Fruit fly (Drosophila melanogaster): ENCODE results near the gene Pi4KIIalpha.

The Pi4KIIalpha gene

DNA sequence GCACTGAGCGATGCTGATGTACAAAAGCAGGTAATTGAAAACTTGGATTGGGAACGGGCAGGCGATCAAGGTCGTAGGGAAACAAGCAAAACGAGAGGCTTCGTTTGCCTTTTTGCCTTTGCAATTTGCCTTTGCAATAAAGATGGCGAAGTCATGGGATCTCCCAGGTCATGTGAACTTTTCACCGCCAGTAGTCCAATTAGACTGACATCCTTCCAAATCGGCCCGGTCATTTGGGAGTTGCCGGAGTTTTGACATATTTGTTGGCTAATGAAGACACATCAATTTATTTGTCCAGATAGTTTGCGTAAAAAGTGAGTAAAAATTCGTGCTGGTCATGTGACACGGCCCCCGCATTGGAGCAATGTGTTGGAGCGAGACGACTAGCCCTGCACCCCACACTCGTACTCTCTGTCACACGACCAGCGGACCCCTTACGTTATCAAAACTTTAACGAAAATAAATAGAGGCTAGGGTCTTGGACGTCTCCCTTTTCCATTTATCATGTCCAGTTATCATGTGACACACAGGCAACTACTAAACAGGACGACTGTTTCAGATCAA is 28.6 kb upstream of the Pi4KIIalpha start:
- TF ChIP-seq insv (optimal IDR thresholded peaks at IDR 0.05): no peak
- no peak for TF ChIP-seq h (optimal IDR thresholded peaks at IDR 0.05)
- TF ChIP-seq Myc (optimal IDR thresholded peaks at IDR 0.05): no peak
- no peak for TF ChIP-seq ttk (optimal IDR thresholded peaks at IDR 0.05)
- TF ChIP-seq Sin3A (optimal IDR thresholded peaks at IDR 0.05): no peak
- no peak for TF ChIP-seq psq (optimal IDR thresholded peaks at IDR 0.05)

DNA sequence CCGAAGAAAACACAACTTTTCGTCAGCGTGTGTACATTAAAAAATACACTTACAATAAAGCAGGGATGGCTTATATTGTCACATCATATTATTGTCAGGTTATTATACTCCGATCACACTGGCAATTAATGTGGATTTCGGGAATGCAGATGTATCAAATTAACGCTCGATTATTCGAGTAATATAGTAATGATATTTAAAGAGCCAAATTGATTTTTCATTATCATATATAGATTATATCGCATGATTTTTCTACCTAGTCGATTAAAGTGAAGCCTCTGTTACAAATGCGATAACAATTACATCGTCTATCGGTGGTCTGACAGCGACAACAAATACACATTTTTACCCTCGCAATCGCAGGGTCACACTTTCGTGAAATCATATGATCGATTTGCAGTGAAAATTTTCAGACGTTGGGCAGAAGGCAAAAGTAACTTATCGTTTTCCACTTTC is 28.0 kb upstream of the Pi4KIIalpha start, which contains the start of the genes noi and Vha26:
Gene noi, minus strand, starts transcription at position 62 of the 456 bp plus-strand sequence.
Gene Vha26, plus strand, starts transcription at position 366 of the 456 bp plus-strand sequence.
- no peak for TF ChIP-seq insv (optimal IDR thresholded peaks at IDR 0.05)
- TF ChIP-seq Myc (optimal IDR thresholded peaks at IDR 0.05): no peak
- TF ChIP-seq Sin3A (optimal IDR thresholded peaks at IDR 0.05): no peak
- TF ChIP-seq h (optimal IDR thresholded peaks at IDR 0.05): no peak
- no peak for TF ChIP-seq psq (optimal IDR thresholded peaks at IDR 0.05)
- TF ChIP-seq ttk (optimal IDR thresholded peaks at IDR 0.05): no peak

DNA sequence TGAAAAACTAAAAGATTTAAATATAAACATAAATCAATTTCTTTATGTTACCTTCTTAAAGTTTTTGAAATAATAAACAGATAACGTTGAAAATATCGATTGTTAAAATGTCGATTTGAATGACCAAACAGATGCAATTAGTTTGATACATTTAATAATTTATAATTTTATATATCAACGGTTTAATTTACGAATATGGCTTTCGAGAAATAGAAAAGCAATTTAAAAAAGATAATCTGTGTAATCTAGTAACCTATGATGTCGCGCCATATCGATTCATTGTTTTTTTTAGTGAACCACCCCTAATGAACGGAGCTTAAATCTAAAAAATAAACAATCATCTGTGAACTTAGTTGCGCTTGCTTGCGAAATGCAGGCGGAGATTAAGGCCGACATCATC is 25.1 kb upstream of the Pi4KIIalpha start, which contains the start of gene PolZ2:
Gene PolZ2, plus strand, starts transcription at position 301 of the 400 bp plus-strand sequence.
- no peak for TF ChIP-seq insv (optimal IDR thresholded peaks at IDR 0.05)
- TF ChIP-seq ttk (optimal IDR thresholded peaks at IDR 0.05): no peak
- TF ChIP-seq Sin3A (optimal IDR thresholded peaks at IDR 0.05): no peak
- TF ChIP-seq Myc (optimal IDR thresholded peaks at IDR 0.05): no peak
- TF ChIP-seq h (optimal IDR thresholded peaks at IDR 0.05): no peak
- TF ChIP-seq psq (optimal IDR thresholded peaks at IDR 0.05): no peak

DNA sequence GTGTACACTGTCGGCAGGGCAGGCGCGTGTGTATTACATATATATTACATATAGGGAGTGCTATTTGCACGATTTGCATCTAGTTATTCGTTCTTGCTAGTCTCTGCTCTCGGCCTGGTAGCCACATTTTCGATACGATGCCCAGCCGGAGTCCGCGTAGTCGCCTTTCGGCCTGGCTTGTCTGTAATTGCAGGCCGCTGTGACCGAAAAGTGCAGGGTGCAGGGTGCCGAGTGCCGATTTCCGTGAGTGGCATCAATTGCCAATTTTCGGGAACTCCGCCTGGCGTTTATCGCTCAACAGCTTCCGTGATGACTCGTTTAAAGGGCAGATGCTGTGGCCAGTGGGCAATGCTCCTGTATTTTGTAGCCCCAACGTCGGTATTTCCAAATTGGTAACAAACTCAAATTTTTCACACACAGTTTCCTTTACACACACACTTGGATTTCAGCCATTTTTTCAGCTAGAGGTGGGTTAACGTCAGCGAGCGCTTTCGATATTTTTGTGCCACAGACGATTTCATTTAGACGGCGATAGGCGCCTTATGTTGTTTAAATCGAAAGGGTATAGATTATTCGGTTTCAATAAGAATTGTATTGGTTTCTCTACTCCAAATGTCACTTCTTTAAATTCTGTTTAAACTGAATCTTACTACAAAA is 24.5 kb upstream of the Pi4KIIalpha start, which contains the start of gene CG2926:
Gene CG2926, minus strand, starts transcription at position 518 of the 657 bp plus-strand sequence.
- TF ChIP-seq Myc (optimal IDR thresholded peaks at IDR 0.05): no peak
- no peak for TF ChIP-seq h (optimal IDR thresholded peaks at IDR 0.05)
- TF ChIP-seq ttk (optimal IDR thresholded peaks at IDR 0.05): no peak
- TF ChIP-seq insv (optimal IDR thresholded peaks at IDR 0.05): no peak
- no peak for TF ChIP-seq Sin3A (optimal IDR thresholded peaks at IDR 0.05)
- no peak for TF ChIP-seq psq (optimal IDR thresholded peaks at IDR 0.05)

DNA sequence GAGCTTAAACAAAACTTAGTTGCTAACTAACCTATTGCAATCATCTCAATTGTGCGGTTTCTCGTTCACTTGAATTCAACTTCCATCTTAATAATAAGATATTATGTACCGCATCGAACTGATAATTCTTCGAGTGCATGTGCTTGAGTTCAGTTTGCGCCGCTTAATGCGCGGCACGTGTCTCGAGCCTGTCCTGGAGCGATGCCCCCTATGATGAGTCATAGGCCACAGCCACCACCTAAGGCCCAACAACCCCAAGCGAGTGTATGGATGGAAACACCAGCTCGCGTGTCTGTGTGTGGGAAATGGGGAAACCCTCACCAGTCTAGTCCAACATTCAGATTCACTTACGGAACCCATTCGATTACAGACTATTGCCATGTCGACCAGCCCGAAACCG is 10.4 kb upstream of the Pi4KIIalpha start:
- TF ChIP-seq h (optimal IDR thresholded peaks at IDR 0.05) (no peak), ttk (optimal IDR thresholded peaks at IDR 0.05) (no peak), insv (optimal IDR thresholded peaks at IDR 0.05) (no peak)

DNA sequence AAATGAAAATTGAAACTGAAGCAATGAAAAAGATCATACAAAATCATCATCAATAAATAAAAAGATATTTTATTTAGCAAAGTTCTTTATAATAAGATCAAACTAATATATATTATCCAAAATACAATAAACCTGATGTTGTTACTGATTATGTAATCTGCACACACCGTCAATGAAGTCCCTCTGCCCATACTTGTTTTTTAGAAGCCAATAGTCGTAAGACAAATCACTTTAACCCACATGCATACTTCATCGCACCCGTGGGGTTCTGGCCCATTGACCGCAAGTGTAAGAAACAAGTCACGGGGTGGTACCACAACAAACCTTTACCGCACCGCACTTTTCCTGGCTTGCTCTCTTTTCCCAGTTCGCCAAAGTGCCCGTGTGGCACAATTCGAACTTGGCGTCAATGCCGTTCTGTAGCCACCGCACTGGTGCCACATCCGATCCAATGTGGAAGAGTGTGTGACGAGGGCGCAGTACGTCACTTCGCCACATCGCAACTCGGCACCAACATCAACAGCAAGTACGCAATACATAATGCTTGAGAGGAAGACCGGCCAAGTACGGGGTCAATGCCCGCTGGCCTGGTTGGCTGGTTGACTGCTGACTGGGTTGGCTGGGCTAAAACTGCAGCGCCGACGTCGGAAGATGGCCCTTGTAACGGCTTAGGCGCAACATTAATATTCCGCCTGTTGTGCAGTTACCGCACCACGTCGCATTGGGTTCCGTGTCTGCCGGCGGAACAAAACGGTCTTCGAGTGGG is 9.6 kb upstream of the Pi4KIIalpha start:
- TF ChIP-seq psq (optimal IDR thresholded peaks at IDR 0.05) (no peak), insv (optimal IDR thresholded peaks at IDR 0.05) (no peak), h (optimal IDR thresholded peaks at IDR 0.05) (no peak), Sin3A (optimal IDR thresholded peaks at IDR 0.05) (no peak), Myc (optimal IDR thresholded peaks at IDR 0.05) (no peak), ttk (optimal IDR thresholded peaks at IDR 0.05) (no peak)

DNA sequence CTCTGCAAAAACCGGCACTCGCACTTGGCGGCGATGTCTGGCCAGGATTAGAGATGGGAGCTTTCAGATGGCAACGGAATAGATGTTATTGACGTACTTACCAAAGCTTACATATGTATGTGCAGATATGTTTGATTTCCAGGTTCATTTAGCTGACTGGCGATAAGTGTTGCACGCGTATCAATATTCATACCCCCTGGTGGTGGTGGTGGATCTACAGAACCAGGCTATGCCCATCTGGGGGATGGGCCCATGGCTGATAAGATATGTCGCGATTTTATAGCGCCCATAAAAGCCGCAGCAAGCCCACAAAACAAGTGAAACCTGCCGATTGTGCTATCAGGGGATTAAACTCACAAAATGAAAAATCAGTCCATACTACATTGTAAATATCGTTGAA is 8.3 kb upstream of the Pi4KIIalpha start:
- no peak for TF ChIP-seq insv (optimal IDR thresholded peaks at IDR 0.05)
- no peak for TF ChIP-seq psq (optimal IDR thresholded peaks at IDR 0.05)
- no peak for TF ChIP-seq h (optimal IDR thresholded peaks at IDR 0.05)
- no peak for TF ChIP-seq ttk (optimal IDR thresholded peaks at IDR 0.05)

DNA sequence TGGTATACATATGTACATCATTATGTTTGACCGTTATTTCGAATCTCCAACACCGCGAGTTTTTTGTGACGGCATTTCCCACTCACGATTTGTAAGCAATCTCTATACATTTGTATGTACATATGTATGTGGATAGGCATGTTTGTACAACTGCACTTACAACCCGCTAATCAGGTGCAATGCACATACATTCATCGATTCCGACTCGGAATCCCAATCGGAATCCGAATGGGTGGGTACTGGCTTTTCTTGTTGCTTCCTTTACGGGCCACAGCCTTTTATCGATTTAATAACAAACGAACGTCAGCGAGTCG is 7.9 kb upstream of the Pi4KIIalpha start:
- TF ChIP-seq Myc (optimal IDR thresholded peaks at IDR 0.05) (no peak), Sin3A (optimal IDR thresholded peaks at IDR 0.05) (no peak), ttk (optimal IDR thresholded peaks at IDR 0.05) (no peak), psq (optimal IDR thresholded peaks at IDR 0.05) (no peak), insv (optimal IDR thresholded peaks at IDR 0.05) (no peak), h (optimal IDR thresholded peaks at IDR 0.05) (no peak)

DNA sequence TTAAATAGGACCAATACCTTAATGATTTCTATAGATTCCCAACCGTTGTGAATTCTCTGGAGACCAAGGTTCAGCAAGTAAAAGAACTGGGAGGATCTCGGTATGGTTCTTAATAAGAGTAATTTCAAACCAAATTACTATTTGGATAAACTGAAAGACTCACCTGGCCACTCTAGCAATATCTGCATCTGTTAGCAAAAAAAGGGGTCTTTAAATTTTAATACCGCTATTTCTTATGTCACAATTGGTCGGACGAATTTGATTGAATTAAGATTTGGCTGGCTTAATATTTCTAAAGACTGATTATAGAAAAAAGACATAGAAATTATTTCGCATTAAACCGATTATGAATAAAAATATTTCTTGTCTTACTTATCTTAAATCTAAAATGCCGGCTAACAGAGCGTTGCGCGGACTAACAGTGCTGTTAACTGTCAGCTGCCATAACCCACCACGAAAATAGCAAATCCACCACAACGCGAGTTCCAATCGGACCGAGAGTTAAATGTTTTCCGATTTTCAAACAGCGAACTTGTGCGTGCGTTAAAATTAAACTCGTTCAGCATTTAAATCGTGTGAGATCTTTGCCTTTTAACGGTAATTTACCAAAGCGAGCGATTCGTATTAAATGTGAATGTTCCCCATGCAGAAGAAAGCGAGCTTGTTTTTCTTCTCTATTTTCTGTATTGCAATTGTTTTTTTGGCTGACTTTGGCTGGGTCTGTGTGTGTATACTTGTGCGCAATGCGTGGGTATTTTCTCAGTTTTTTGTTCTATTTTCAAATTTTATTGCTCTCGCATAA is 7.4 kb upstream of the Pi4KIIalpha start, which contains the start of gene CRMP:
Gene CRMP, plus strand, starts transcription at position 474 of the 802 bp plus-strand sequence.
- TF ChIP-seq psq (optimal IDR thresholded peaks at IDR 0.05): no peak
- TF ChIP-seq Sin3A (optimal IDR thresholded peaks at IDR 0.05): no peak
- no peak for TF ChIP-seq Myc (optimal IDR thresholded peaks at IDR 0.05)
- no peak for TF ChIP-seq h (optimal IDR thresholded peaks at IDR 0.05)
- TF ChIP-seq ttk (optimal IDR thresholded peaks at IDR 0.05): no peak
- TF ChIP-seq insv (optimal IDR thresholded peaks at IDR 0.05): no peak

DNA sequence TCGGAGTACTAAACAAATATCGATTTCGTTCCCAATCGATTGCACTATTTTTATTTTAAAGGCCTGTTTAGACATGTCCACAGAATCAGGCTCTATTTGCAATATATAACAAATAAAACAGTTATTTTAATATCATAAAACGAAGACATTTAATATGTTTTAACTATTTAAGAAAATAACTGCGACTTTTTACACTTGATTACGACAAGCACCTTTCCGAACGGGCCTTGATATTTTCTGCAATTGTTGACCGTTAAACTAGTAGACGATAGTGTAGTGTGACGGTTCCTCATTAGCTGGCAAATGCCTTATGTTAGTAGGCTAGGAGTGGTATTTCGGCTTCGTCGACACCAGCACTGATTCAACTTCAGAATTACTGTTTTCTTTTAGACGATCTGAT is 5.1 kb upstream of the Pi4KIIalpha start, which contains the start of the genes CG2931 and Rheb:
Gene CG2931, minus strand, starts transcription at position 26 of the 400 bp plus-strand sequence.
Gene Rheb, plus strand, starts transcription at position 332 of the 400 bp plus-strand sequence.
- no peak for TF ChIP-seq insv (optimal IDR thresholded peaks at IDR 0.05)

DNA sequence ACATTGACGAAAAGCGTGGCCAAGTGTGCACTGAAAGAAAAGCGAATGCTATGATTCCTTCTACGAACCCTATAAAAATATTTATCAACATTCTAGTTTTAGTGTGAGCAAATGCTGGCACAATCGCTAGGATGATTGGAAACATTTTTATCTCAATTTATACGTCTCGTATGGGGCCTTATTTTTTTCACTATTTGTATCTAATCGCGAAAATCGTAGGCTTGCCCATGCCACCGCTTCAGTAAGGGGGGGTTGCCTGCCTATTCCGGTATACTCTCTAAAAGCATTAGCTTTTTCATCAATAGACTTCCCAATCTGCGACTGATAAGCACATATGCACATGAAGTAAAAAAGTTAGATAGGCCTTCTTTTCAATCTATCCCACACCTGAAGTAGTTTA is 2.2 kb upstream of the Pi4KIIalpha start:
- TF ChIP-seq ttk (optimal IDR thresholded peaks at IDR 0.05) (no peak), Myc (optimal IDR thresholded peaks at IDR 0.05) (no peak), insv (optimal IDR thresholded peaks at IDR 0.05) (no peak), h (optimal IDR thresholded peaks at IDR 0.05) (no peak), Sin3A (optimal IDR thresholded peaks at IDR 0.05) (no peak), psq (optimal IDR thresholded peaks at IDR 0.05) (no peak)
